Worm (Caenorhabditis elegans) whole organism, L4/young adult: ENCODE results near the gene F15B9.8.

Source experiments
- W03F9.2 ChIP-seq: fragments of 150-350 bp; optimal IDR thresholded peaks from 2 replicates; lab custom pipeline; 2014; ENCODE audit warnings: missing biosample characterization, missing genetic modification characterization
- dao-5 ChIP-seq: sonication (generic microtip); optimal IDR thresholded peaks from 2 replicates; lab custom pipeline; 2016; ENCODE audit warnings: missing genotype, missing genetic modification characterization, moderate library complexity, missing compliant biosample characterization
- him-1 ChIP-seq: sonication (generic microtip); optimal IDR thresholded peaks from 2 replicates; lab custom pipeline; 2016; ENCODE audit warnings: missing genotype, missing genetic modification reagents, missing genetic modification characterization, missing compliant biosample characterization

DNA sequence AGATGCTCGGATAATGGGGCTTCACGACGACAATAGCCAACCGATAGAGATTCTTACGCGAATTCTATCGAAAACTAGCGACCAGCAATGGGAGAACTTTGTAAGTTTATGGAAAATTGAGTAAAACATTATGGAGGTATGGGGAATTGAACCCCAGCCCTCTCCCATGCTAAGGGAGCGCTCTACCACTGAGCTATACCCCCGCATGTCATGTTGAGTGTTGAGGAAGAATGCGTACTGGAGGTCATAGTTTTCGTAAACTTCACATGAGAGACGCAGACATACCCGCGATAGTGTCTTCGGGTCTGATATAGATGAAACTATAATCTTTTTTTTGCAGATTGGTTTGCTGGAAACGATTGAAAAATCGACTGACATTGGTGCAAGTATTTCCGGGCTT is 15.0 kb downstream of the F15B9.8 start:
- no peak for TF ChIP-seq W03F9.2 (tag; lab: Kevin White, UChicago)
- peak; percentile 72 for TF ChIP-seq him-1
- TF ChIP-seq dao-5 (tag; lab: Kevin White, UChicago) = peak; percentile 72
